Worm (Caenorhabditis elegans) whole organism, L3 larva: Measurements from ENCODE around the gene htp-1.

Experiments used
- aly-2 ChIP-seq: fragments of 150-350 bp; optimal IDR thresholded peaks from 2 replicates; lab custom pipeline; 2014; ENCODE audit warnings: missing biosample characterization, missing genetic modification characterization
- ama-1 ChIP-seq: fragments of 150-350 bp; optimal IDR thresholded peaks from 2 replicates; lab custom pipeline; 2018
- ceh-16 ChIP-seq: sonication (generic microtip); optimal IDR thresholded peaks from 2 replicates; lab custom pipeline; 2017; ENCODE audit warnings: missing biosample characterization, missing genetic modification characterization
- ceh-28 ChIP-seq: fragments of 150-350 bp; optimal IDR thresholded peaks from 2 replicates; lab custom pipeline; 2014; ENCODE audit warnings: missing biosample characterization, missing genetic modification reagents, missing genetic modification characterization
- ceh-82 ChIP-seq: fragments of 150-350 bp; optimal IDR thresholded peaks from 2 replicates; lab custom pipeline; 2014; ENCODE audit warnings: missing biosample characterization, missing genetic modification characterization
- daf-12 ChIP-seq: fragments of 150-350 bp; optimal IDR thresholded peaks from 2 replicates; lab custom pipeline; 2014; ENCODE audit warnings: missing biosample characterization, missing genetic modification reagents, missing genetic modification characterization
- egl-27 ChIP-seq: sonication (generic microtip); optimal IDR thresholded peaks from 4 replicates; lab custom pipeline; 2017; ENCODE audit warnings: missing biosample characterization, missing genetic modification reagents, missing genetic modification characterization
- egl-5 ChIP-seq: fragments of 150-350 bp; optimal IDR thresholded peaks from 2 replicates; lab custom pipeline; 2017; ENCODE audit warnings: missing biosample characterization, missing genetic modification reagents, missing genetic modification characterization, inconsistent platforms
- elt-1 ChIP-seq: fragments of 150-350 bp; optimal IDR thresholded peaks from 2 replicates; lab custom pipeline; 2014; ENCODE audit warnings: missing biosample characterization, missing genetic modification characterization
- elt-2 ChIP-seq: sonication (generic microtip); optimal IDR thresholded peaks from 2 replicates; lab custom pipeline; 2016; ENCODE audit warnings: missing genetic modification reagents, mild to moderate bottlenecking, missing genetic modification characterization, missing compliant biosample characterization
- eor-1 ChIP-seq, 2 experiments: fragments of 150-350 bp; optimal IDR thresholded peaks; 2 replicates each; lab custom pipeline; 2014 to 2018; ENCODE audit warnings: missing biosample characterization in 2 of 2, missing genetic modification characterization in 2 of 2
- fkh-2 ChIP-seq: fragments of 150-350 bp; optimal IDR thresholded peaks from 2 replicates; lab custom pipeline; 2014; ENCODE audit warnings: missing biosample characterization, missing genetic modification reagents, missing genetic modification characterization
- fos-1 ChIP-seq: fragments of 150-350 bp; optimal IDR thresholded peaks from 2 replicates; lab custom pipeline; 2014; ENCODE audit warnings: missing biosample characterization, missing genetic modification characterization
- jun-1 ChIP-seq: fragments of 150-350 bp; optimal IDR thresholded peaks from 2 replicates; lab custom pipeline; 2014; ENCODE audit warnings: missing biosample characterization, missing genetic modification reagents, missing genetic modification characterization
- lin-15B ChIP-seq: fragments of 150-350 bp; optimal IDR thresholded peaks from 2 replicates; lab custom pipeline; 2014; ENCODE audit warnings: missing biosample characterization, missing genetic modification characterization
- lin-39 ChIP-seq: fragments of 150-350 bp; optimal IDR thresholded peaks from 2 replicates; lab custom pipeline; 2018; ENCODE audit warnings: missing biosample characterization, missing genetic modification reagents, missing genetic modification characterization
- mdl-1 ChIP-seq: fragments of 150-350 bp; optimal IDR thresholded peaks from 2 replicates; lab custom pipeline; 2014; ENCODE audit warnings: missing biosample characterization, missing genetic modification characterization
- mml-1 ChIP-seq: fragments of 150-350 bp; sonication (generic microtip); optimal IDR thresholded peaks from 3 replicates; lab custom pipeline; 2014; ENCODE audit warnings: missing biosample characterization, missing genetic modification characterization
- nfya-1 ChIP-seq: sonication (generic microtip); optimal IDR thresholded peaks from 2 replicates; lab custom pipeline; 2017; ENCODE audit warnings: missing genetic modification characterization, mild to moderate bottlenecking, missing compliant biosample characterization, antibody characterized with exemption, moderate library complexity; ENCODE audit not compliant: insufficient read depth
- nhr-11 ChIP-seq: fragments of 150-350 bp; optimal IDR thresholded peaks from 2 replicates; lab custom pipeline; 2014; ENCODE audit warnings: missing biosample characterization, missing genetic modification characterization
- nhr-237 ChIP-seq: fragments of 150-350 bp; optimal IDR thresholded peaks from 2 replicates; lab custom pipeline; 2014; ENCODE audit warnings: missing biosample characterization, missing genetic modification characterization
- nhr-25 ChIP-seq: sonication (generic microtip); optimal IDR thresholded peaks from 2 replicates; lab custom pipeline; 2017; ENCODE audit warnings: missing biosample characterization, missing genetic modification characterization
- nhr-28 ChIP-seq: fragments of 150-350 bp; optimal IDR thresholded peaks from 2 replicates; lab custom pipeline; 2014; ENCODE audit warnings: missing biosample characterization, missing genetic modification characterization
- nhr-43 ChIP-seq: sonication (generic microtip); optimal IDR thresholded peaks from 2 replicates; lab custom pipeline; 2016; ENCODE audit warnings: mild to moderate bottlenecking, missing genetic modification characterization, missing compliant biosample characterization; ENCODE audit not compliant: poor library complexity, severe bottlenecking
- nhr-67 ChIP-seq: fragments of 150-350 bp; optimal IDR thresholded peaks from 2 replicates; lab custom pipeline; 2014; ENCODE audit warnings: missing biosample characterization, missing genetic modification characterization
- nhr-76 ChIP-seq: fragments of 150-350 bp; sonication (generic microtip); optimal IDR thresholded peaks from 5 replicates; lab custom pipeline; 2014; ENCODE audit warnings: missing biosample characterization, missing genetic modification characterization
- nhr-77 ChIP-seq: fragments of 150-350 bp; optimal IDR thresholded peaks from 2 replicates; lab custom pipeline; 2014; ENCODE audit warnings: missing biosample characterization, missing genetic modification characterization
- pha-4 ChIP-seq: fragments of 150-350 bp; optimal IDR thresholded peaks from 2 replicates; lab custom pipeline; 2014; ENCODE audit warnings: missing biosample characterization, missing genetic modification reagents, missing genetic modification characterization
- pqm-1 ChIP-seq: fragments of 150-350 bp; optimal IDR thresholded peaks from 2 replicates; lab custom pipeline; 2017; ENCODE audit warnings: missing biosample characterization, missing genetic modification characterization, inconsistent platforms
- snpc-4 ChIP-seq: fragments of 150-350 bp; optimal IDR thresholded peaks from 2 replicates; lab custom pipeline; 2014; ENCODE audit warnings: missing biosample characterization, missing genetic modification characterization
- unc-39 ChIP-seq: sonication (generic microtip); optimal IDR thresholded peaks from 4 replicates; lab custom pipeline; 2017; ENCODE audit warnings: missing biosample characterization, missing genetic modification characterization
- zag-1 ChIP-seq: fragments of 150-350 bp; optimal IDR thresholded peaks from 2 replicates; lab custom pipeline; 2014; ENCODE audit warnings: missing biosample characterization, missing genetic modification characterization
- ztf-4 ChIP-seq: fragments of 150-350 bp; optimal IDR thresholded peaks from 2 replicates; lab custom pipeline; 2014; ENCODE audit warnings: missing biosample characterization, missing genetic modification characterization

Gene htp-1

DNA sequence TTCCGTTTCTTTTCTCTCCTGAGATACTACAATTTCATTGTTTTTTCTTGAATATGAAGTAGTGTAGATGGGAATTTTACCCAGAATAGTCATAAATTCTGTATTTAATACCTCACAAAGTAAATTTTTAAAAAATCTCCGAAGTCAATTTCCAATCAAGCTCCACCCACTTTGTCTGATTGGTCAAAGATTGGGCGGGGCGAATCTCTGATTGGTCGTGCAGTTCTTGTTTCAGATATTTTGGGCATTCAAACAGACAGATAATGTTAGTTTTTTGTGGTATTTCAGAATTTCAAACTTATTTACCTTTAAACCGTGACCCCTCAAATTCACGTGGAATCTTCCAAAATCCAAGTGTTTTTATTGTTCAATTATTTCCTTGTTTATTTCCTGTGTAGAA lies 30.8 kb downstream of the htp-1 start, which contains the start of gene F41H10.5:
TSS of gene F41H10.5 (plus strand) at position 375 of the 400 bp plus-strand sequence.
- TF ChIP-seq nfya-1 (tag; lab: Kevin White, UChicago) (peak; percentile 89), jun-1 (tag; lab: Kevin White, UChicago) (no peak)
- TF ChIP-seq, all 47 proteins: peak for 1

DNA sequence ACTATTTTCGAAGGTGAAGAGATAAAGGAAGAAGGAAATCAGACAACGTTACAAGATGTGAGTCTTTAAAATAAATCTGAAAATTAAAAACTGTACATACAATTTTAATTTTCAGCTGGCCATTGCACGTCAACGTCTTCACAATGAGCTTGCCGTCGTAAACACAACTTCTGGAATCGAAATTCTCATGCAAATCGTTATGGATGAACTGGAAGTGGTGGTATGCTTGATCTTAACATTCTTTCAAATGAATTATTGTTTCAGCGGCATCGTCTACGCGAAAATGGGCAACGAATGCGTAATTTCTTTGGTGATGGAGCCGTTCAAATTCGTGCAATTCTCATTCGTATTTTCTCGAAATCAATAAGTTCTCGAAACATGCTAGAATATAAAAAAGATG lies 36.8 kb downstream of the htp-1 start:
- no peak for TF ChIP-seq nhr-237 (tag; lab: Kevin White, UChicago)
- TF ChIP-seq nhr-43 (tag; lab: Kevin White, UChicago): no peak
- TF ChIP-seq pqm-1: no peak
- TF ChIP-seq nhr-11 (tag; lab: Kevin White, UChicago): no peak
- TF ChIP-seq nhr-28 (tag; lab: Kevin White, UChicago): no peak
- TF ChIP-seq nhr-77: no peak
- no peak for TF ChIP-seq egl-27 (tag; lab: Kevin White, UChicago)
- TF ChIP-seq ceh-16 (tag; lab: Kevin White, UChicago): no peak
- no peak for TF ChIP-seq elt-1 (tag; lab: Kevin White, UChicago)
- TF ChIP-seq ama-1 (lab: Kevin White, UChicago): no peak
- no peak for TF ChIP-seq ceh-82 (tag; lab: Kevin White, UChicago)
- no peak for TF ChIP-seq nhr-25 (tag; lab: Kevin White, UChicago)
- no peak for TF ChIP-seq unc-39 (tag; lab: Kevin White, UChicago)
- no peak for TF ChIP-seq lin-39 (tag; lab: Kevin White, UChicago)
- no peak for TF ChIP-seq nhr-76 (tag; lab: Kevin White, UChicago)

DNA sequence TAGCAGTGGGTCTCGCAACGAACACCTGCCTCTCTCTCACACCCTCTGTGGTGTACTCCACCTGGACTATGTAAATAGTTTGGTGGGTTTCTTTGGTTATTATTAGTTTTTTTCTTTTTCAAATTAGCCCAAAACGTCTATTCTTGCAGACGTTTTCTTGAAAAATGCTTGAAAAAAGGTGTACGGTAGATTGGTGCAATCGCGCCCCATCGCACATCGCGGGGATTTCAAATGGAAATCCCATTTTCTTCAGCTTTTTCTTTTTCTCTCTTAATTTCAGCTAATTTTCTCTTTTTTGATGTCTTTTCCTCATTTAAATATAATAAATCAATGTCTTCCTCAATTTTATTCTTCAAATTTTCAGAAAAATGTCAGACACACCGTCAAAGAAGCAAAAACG lies 37.2 kb downstream of the htp-1 start, which contains the start of gene Y4C6B.1:
TSS of gene Y4C6B.1 (plus strand) at position 365 of the 400 bp plus-strand sequence.
- TF ChIP-seq nfya-1 (tag; lab: Kevin White, UChicago): peak; percentile 22
- peak; percentile 30 for TF ChIP-seq lin-15B
- TF ChIP-seq pha-4 (tag; lab: Kevin White, UChicago): no peak
- TF ChIP-seq ama-1 (lab: Kevin White, UChicago): no peak

DNA sequence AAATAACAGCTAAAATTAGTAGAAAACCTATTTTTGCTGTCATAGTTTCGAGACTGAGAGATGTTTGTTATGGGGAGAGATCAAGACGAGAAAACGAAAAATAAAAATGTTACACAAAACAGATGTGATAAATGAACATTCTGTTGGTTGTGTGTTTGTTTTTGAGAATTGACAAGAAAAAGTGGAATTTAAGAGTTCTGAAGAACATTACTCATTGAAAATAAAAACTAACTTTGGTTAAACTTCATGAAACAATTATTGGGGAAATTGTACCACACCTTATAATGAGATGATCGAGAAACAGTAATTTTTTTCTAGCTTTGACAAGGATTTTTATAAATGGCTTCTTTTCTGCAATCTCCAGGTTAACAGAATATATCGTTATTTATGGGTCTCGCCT lies 38.0 kb downstream of the htp-1 start, which contains the start of gene Y4C6B.7:
TSS of gene Y4C6B.7 (minus strand) at position 101 of the 400 bp plus-strand sequence.
- no peak for TF ChIP-seq fkh-2 (tag; lab: Kevin White, UChicago)
- no peak for TF ChIP-seq ceh-28 (tag; lab: Kevin White, UChicago)
- TF ChIP-seq mml-1 (tag; lab: Kevin White, UChicago): no peak
- no peak for TF ChIP-seq egl-5
- no peak for TF ChIP-seq elt-1 (tag; lab: Kevin White, UChicago)
- TF ChIP-seq lin-15B: no peak
- no peak for TF ChIP-seq eor-1 (tag; optimal IDR thresholded peaks at IDR 0.05; lab: Kevin White, UChicago)
- TF ChIP-seq nhr-43 (tag; lab: Kevin White, UChicago): no peak
- TF ChIP-seq snpc-4 (tag; lab: Kevin White, UChicago): no peak
- no peak for TF ChIP-seq aly-2 (tag; lab: Kevin White, UChicago)
- TF ChIP-seq ztf-4 (tag; lab: Kevin White, UChicago): no peak

DNA sequence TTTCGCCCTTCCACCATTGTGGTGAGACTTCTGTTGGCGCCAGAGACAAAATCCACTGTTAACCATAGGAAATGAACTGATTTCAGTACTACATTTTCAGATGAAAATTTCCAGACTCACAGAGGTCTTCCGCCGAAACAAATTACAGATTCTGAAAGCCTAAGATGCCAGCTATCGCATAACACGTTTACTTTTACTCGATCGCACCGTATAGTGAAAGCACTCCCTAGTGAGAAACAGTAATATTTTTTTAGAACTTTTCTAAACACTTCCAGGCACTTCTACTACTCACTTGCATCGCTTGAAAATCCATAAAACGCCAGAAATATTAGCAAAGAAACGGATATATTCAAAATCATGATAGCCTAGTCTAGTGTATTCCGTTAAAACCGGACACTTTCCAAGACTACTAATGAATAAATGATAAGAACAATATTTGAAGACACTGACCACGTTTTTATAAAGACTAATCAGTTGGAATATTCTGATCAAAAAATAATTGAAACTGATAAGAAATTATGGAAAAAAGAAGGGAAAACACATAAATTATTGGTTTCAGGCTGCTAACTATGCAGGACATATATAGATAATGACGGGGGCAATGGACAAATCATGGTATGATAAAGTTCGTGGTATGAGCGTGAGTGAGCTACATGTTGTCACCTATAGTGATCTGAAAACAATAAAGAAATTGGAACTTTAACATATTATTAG lies 40.7 kb downstream of the htp-1 start, which contains the start of gene gba-4:
TSS of gene gba-4 (minus strand) at position 418 of the 714 bp plus-strand sequence.
- TF ChIP-seq elt-2 (tag; lab: Kevin White, UChicago): peak; percentile 81
- TF ChIP-seq pqm-1: peak; percentile 42

DNA sequence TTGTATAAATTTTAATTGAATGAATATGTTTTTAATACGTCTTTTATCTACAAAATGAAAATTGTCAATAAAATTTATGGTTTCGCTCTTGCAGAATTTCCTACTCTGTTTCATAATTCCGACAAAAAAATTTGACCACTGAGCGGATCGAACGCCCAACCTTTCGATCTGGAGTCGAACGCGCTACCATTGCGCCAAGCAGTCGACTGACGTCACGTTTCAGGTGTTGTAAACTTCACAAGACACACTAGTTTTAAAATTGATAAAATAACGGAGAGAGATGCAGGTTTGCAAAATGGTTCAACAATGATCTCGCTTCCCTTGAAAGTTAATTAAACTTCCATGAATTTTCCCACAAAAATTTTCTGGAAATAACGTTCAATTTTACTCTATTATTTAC lies 47.2 kb downstream of the htp-1 start:
- TF ChIP-seq fos-1 (no peak), daf-12 (no peak), pqm-1 (peak; percentile 22), nhr-43 (tag; lab: Kevin White, UChicago) (peak; percentile 17), nhr-67 (no peak), nfya-1 (tag; lab: Kevin White, UChicago) (peak; percentile 13), elt-2 (tag; lab: Kevin White, UChicago) (peak; percentile 30), nhr-28 (tag; lab: Kevin White, UChicago) (no peak), lin-15B (no peak), mdl-1 (tag; lab: Kevin White, UChicago) (no peak), zag-1 (tag; lab: Kevin White, UChicago) (no peak)
